Worm (Caenorhabditis elegans) whole organism, midembryonic: ENCODE data around the gene mlt-11.

Experiments used
- T22C8.4 ChIP-seq: fragments of 200-800 bp; sonication (Bioruptor generic); IDR thresholded peaks from 2 replicates; pipeline ENCODE4 v1.3.6; 2022; ENCODE audit warnings: missing genetic modification characterization, missing compliant biosample characterization
- cog-1 ChIP-seq: sonication (generic microtip); optimal IDR thresholded peaks from 2 replicates; lab custom pipeline; 2016; ENCODE audit warnings: missing genetic modification characterization, missing compliant biosample characterization
- flt-1 ChIP-seq: fragments of 200-800 bp; sonication (Bioruptor generic); IDR thresholded peaks from 2 replicates; pipeline ENCODE4 v1.3.6; 2022; ENCODE audit warnings: missing genetic modification characterization, missing compliant biosample characterization
- klf-2 ChIP-seq: fragments of 200-800 bp; sonication (Bioruptor generic); conservative IDR thresholded peaks from 2 replicates; pipeline ENCODE4 v1.3.6; 2022; ENCODE audit warnings: missing genetic modification reagents, missing genetic modification characterization, missing compliant biosample characterization
- med-1 ChIP-seq: sonication (generic microtip); optimal IDR thresholded peaks from 2 replicates; lab custom pipeline; 2017; ENCODE audit warnings: missing genetic modification characterization, mild to moderate bottlenecking, missing compliant biosample characterization, antibody characterized with exemption, missing genetic modification reagents; ENCODE audit not compliant: insufficient read depth
- ref-1 ChIP-seq: fragments of 200-800 bp; sonication (Bioruptor generic); conservative IDR thresholded peaks from 2 replicates; pipeline ENCODE4 v1.3.6; 2022; ENCODE audit warnings: missing genetic modification reagents, missing genetic modification characterization, missing compliant biosample characterization
- ztf-23 ChIP-seq: fragments of 200-800 bp; sonication (Bioruptor generic); IDR thresholded peaks from 2 replicates; pipeline ENCODE4 v1.3.6; 2022; ENCODE audit warnings: missing genetic modification reagents, missing genetic modification characterization, missing compliant biosample characterization
- ztf-29 ChIP-seq: fragments of 200-800 bp; sonication (Bioruptor generic); IDR thresholded peaks from 2 replicates; pipeline ENCODE4 v1.3.6; 2022; ENCODE audit warnings: missing genetic modification reagents, missing genetic modification characterization, missing compliant biosample characterization

- TF ChIP-seq med-1: no peak
- 0 out of 2 replicates have a peak, but pooled peaks have one; percentile 8 for TF ChIP-seq T22C8.4 (GFP tag; lab: Robert Waterston, UW)
- TF ChIP-seq ztf-23: peak; percentile 41; the same call in 1 of the 2 replicates
- TF ChIP-seq klf-2 (GFP tag; lab: Robert Waterston, UW): no peak
- no peak for TF ChIP-seq flt-1
- TF ChIP-seq ztf-29: no peak
- no peak for TF ChIP-seq ref-1 (GFP tag; lab: Robert Waterston, UW)
- no peak for TF ChIP-seq cog-1 (tag; lab: Kevin White, UChicago)
Observed at ce11 chrV:20716830-20717441, 49.9 kb downstream of the mlt-11 start.
